Worm (Caenorhabditis elegans) whole organism, late embryonic: ENCODE results near the gene acs-14.

ENCODE experiments used
- ama-1 ChIP-seq: fragments of 150-350 bp; optimal IDR thresholded peaks from 2 replicates; lab custom pipeline; 2014
- ceh-9 ChIP-seq: sonication (generic microtip); optimal IDR thresholded peaks from 2 replicates; lab custom pipeline; 2016; ENCODE audit warnings: mild to moderate bottlenecking, missing genetic modification characterization, inconsistent platforms, missing compliant biosample characterization
- hlh-30 ChIP-seq: sonication (generic microtip); optimal IDR thresholded peaks from 2 replicates; lab custom pipeline; 2017; ENCODE audit warnings: antibody characterized with exemption, missing genetic modification characterization, missing compliant biosample characterization; ENCODE audit not compliant: insufficient read depth
- lim-6 ChIP-seq: sonication (generic microtip); optimal IDR thresholded peaks from 2 replicates; lab custom pipeline; 2016; ENCODE audit warnings: missing genetic modification characterization, missing compliant biosample characterization
- pag-3 ChIP-seq: sonication (generic microtip); optimal IDR thresholded peaks from 2 replicates; lab custom pipeline; 2016; ENCODE audit warnings: missing compliant biosample characterization, missing genetic modification characterization, borderline replicate concordance
- pat-9 ChIP-seq: fragments of 200-800 bp; sonication (Bioruptor generic); optimal IDR thresholded peaks from 2 replicates; lab custom pipeline; 2018; ENCODE audit warnings: mild to moderate bottlenecking, missing genetic modification characterization, moderate library complexity, missing compliant biosample characterization
- pha-4 ChIP-seq: fragments of 150-350 bp; optimal IDR thresholded peaks from 2 replicates; lab custom pipeline; 2018; ENCODE audit warnings: missing biosample characterization, missing genetic modification reagents, missing genetic modification characterization

DNA sequence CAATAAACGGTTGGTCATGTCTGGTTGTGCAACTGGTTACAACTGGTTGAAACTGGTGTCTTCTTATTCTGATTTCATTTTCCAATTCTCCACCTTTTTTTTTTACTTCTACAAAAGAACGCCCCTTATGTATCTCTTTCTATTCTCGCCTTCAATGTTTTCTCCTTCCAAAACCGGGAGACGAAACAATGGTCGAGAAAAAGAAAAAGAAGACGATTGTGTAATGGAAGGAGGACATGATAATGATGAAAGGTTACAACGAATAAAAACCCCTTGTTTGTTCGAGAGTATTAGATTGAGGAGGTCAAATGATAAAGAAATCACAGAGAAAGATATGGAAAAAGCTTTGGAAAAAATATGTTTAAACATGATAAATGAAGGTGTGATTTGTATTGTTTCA lies 10.9 kb downstream of the acs-14 start, which contains the start of gene C50F4.8:
- no peak for TF ChIP-seq lim-6 (tag; lab: Kevin White, UChicago)
- no peak for TF ChIP-seq ceh-9 (tag; lab: Kevin White, UChicago)
- TF ChIP-seq pat-9 (tag; lab: Kevin White, UChicago), result no peak
- no peak for TF ChIP-seq hlh-30 (tag; lab: Kevin White, UChicago)
- TF ChIP-seq pha-4 (tag; lab: Kevin White, UChicago), result no peak
- no peak for TF ChIP-seq ama-1 (lab: Kevin White, UChicago)
- TF ChIP-seq pag-3, result no peak
